Fruit fly (Drosophila melanogaster): ENCODE results near the gene GATAd.

dm6 chr2L:10366525-10366924 is 33.0 kb downstream of the GATAd start, which contains the start of gene CG5056:
- no peak for TF ChIP-seq CG16779 (tag; optimal IDR thresholded peaks at IDR 0.05)
- TF ChIP-seq CG6276 (GFP tag; optimal IDR thresholded peaks at IDR 0.05), result no peak
- TF ChIP-seq CG34406 (GFP tag; optimal IDR thresholded peaks at IDR 0.05), result no peak
- no peak for TF ChIP-seq Hr39 (GFP tag; optimal IDR thresholded peaks at IDR 0.05)
- no peak for TF ChIP-seq lz (GFP tag; optimal IDR thresholded peaks at IDR 0.05)
- TF ChIP-seq CG31627 (GFP tag; optimal IDR thresholded peaks at IDR 0.05), result no peak
- TF ChIP-seq CG4318 (GFP tag; optimal IDR thresholded peaks at IDR 0.05), result no peak
- peak; percentile 63 for TF ChIP-seq Eip78C (GFP tag)
- no peak for TF ChIP-seq CG1621 (tag; optimal IDR thresholded peaks at IDR 0.05)
- no peak for TF ChIP-seq Eip75B (GFP tag; optimal IDR thresholded peaks at IDR 0.05)
- no peak for TF ChIP-seq spab (GFP tag; optimal IDR thresholded peaks at IDR 0.05)

All from whole organism, prepupa.